Worm (Caenorhabditis elegans): ENCODE results near the gene F57H12.6.

Gene F57H12.6

ce11 chrIV:7983728-7984346 lies 7.7 kb upstream of the F57H12.6 start (continued):
- TF ChIP-seq ceh-88 (GFP tag; IDR thresholded peaks at IDR 0.05): no peak
- TF ChIP-seq lin-35 (GFP tag; optimal IDR thresholded peaks at IDR 0.05): no peak
- no peak for TF ChIP-seq dpl-1 (GFP tag; optimal IDR thresholded peaks at IDR 0.05)
- TF ChIP-seq nhr-85 (tag): peak; percentile 26
- peak; percentile 50 for TF ChIP-seq aly-2 (tag; optimal IDR thresholded peaks at IDR 0.05)
- no peak for TF ChIP-seq egl-13 (tag; optimal IDR thresholded peaks at IDR 0.05)
- TF ChIP-seq blmp-1 (tag; optimal IDR thresholded peaks at IDR 0.05): no peak
- no peak for TF ChIP-seq ceh-8 (GFP tag; optimal IDR thresholded peaks at IDR 0.05)
- TF ChIP-seq xbp-1 (tag; optimal IDR thresholded peaks at IDR 0.05): no peak
- no peak for TF ChIP-seq skn-1 (tag; optimal IDR thresholded peaks at IDR 0.05)
- TF ChIP-seq ceh-63 (GFP tag; optimal IDR thresholded peaks at IDR 0.05): no peak
- no peak for TF ChIP-seq tlp-1 (tag; optimal IDR thresholded peaks at IDR 0.05)
- TF ChIP-seq nhr-47 (tag; optimal IDR thresholded peaks at IDR 0.05): no peak
- no peak for TF ChIP-seq nhr-77 (tag; optimal IDR thresholded peaks at IDR 0.05)
- no peak for TF ChIP-seq lin-15B (tag; optimal IDR thresholded peaks at IDR 0.05)
- no peak for TF ChIP-seq ces-1 (GFP tag; optimal IDR thresholded peaks at IDR 0.05)

DNA sequence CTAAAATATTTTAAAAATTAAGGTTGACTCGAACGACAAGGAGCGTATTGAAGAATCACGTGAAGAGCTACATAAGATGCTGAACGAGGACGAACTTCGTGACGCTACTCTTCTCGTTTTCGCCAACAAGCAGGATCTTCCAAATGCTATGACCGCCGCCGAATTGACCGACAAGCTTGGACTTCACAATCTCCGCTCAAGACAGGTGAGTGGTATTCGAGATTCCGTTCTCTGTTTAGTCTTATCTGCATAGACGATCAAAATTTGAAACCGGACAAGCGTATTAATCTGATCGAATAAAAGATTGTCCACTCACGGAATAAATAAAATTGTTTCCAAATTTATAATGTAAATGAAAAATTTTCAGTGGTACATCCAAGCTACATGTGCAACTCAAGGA lies 6.9 kb upstream of the F57H12.6 start:
- TF ChIP-seq nhr-85 (tag): peak; percentile 78
- TF ChIP-seq zip-4 (GFP tag; optimal IDR thresholded peaks at IDR 0.05): no peak
- TF ChIP-seq lin-14 (GFP tag; optimal IDR thresholded peaks at IDR 0.05): peak; percentile 17

DNA sequence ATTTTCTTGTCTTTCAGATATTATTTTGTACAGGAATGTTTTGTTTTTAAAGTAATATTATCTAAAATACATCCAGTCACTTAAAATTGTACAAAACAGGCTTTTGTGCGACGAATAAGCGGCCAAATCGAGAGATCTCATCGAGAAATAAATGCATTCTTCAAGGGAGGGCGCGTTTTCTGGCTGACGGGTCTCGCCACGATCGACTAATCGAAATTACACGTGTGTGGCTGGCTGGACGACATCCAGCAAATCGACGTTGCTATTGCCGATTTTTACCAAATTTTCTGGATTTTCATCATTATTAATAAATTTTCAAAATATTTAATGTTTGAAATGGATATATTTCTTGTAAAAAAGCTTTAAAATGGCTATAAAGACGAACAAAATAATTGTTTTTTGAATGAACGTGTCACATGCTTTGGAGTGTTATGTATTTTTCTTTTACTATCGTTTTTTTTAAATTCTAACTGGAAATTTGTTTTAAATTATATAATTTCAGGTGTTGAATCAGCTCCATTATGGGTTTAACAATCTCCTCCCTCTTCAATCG lies 6.0 kb upstream of the F57H12.6 start, which contains the start of gene arf-5:
arf-5 (plus strand) TSS at position 503 of the 553 bp plus-strand sequence.
- TF ChIP-seq fkh-10 (GFP tag; optimal IDR thresholded peaks at IDR 0.05) (no peak), ces-1 (GFP tag; optimal IDR thresholded peaks at IDR 0.05) (no peak), mep-1 (tag; optimal IDR thresholded peaks at IDR 0.05) (no peak), ceh-88 (GFP tag; IDR thresholded peaks at IDR 0.05) (no peak), lin-35 (GFP tag; optimal IDR thresholded peaks at IDR 0.05) (peak; percentile 36 to 51), ceh-8 (GFP tag; optimal IDR thresholded peaks at IDR 0.05) (no peak), ztf-4 (tag; optimal IDR thresholded peaks at IDR 0.05) (no peak), C16A3.4 (tag; optimal IDR thresholded peaks at IDR 0.05) (no peak), dpl-1 (GFP tag; optimal IDR thresholded peaks at IDR 0.05) (peak in 2 of 3 experiments; percentile 11 to 42), nhr-28 (tag; optimal IDR thresholded peaks at IDR 0.05) (no peak), pqm-1 (tag; optimal IDR thresholded peaks at IDR 0.05) (no peak), lsy-2 (tag; optimal IDR thresholded peaks at IDR 0.05) (peak; percentile 34 to 55), C04F5.9 (tag; optimal IDR thresholded peaks at IDR 0.05) (no peak), ceh-82 (tag; optimal IDR thresholded peaks at IDR 0.05) (peak in 1 of 3 experiments; percentile 25), nhr-47 (tag; optimal IDR thresholded peaks at IDR 0.05) (peak; percentile 1), nhr-77 (tag; optimal IDR thresholded peaks at IDR 0.05) (no peak), zag-1 (tag; optimal IDR thresholded peaks at IDR 0.05) (no peak), irx-1 (tag; optimal IDR thresholded peaks at IDR 0.05) (no peak), swsn-7 (tag; optimal IDR thresholded peaks at IDR 0.05) (no peak), egl-13 (tag; optimal IDR thresholded peaks at IDR 0.05) (no peak), efl-1 (optimal IDR thresholded peaks at IDR 0.05) (peak; percentile 27 to 32), efl-1 (GFP tag; optimal IDR thresholded peaks at IDR 0.05 in 1 of 2) (peak; percentile 32 to 37), skn-1 (tag; optimal IDR thresholded peaks at IDR 0.05) (no peak), efl-3 (GFP tag; optimal IDR thresholded peaks at IDR 0.05) (no peak), unc-98 (GFP tag; IDR thresholded peaks at IDR 0.05) (no peak), tlp-1 (tag; optimal IDR thresholded peaks at IDR 0.05) (no peak), egl-27 (tag; optimal IDR thresholded peaks at IDR 0.05) (no peak), ceh-90 (tag; optimal IDR thresholded peaks at IDR 0.05) (no peak), elt-3 (tag; optimal IDR thresholded peaks at IDR 0.05) (peak in 1 of 6 experiments; percentile 3), unc-62 (GFP tag; optimal IDR thresholded peaks at IDR 0.05) (no peak), fkh-4 (tag; optimal IDR thresholded peaks at IDR 0.05; ENCODE audit: borderline replicate concordance) (no peak), nhr-19 (GFP tag; conservative IDR thresholded peaks at IDR 0.05) (no peak), Y116A8C.19 (tag; optimal IDR thresholded peaks at IDR 0.05; ENCODE audit: borderline replicate concordance) (no peak), vab-15 (tag; optimal IDR thresholded peaks at IDR 0.05) (no peak), F16B12.6 (tag; optimal IDR thresholded peaks at IDR 0.05) (no peak), ceh-63 (GFP tag; optimal IDR thresholded peaks at IDR 0.05) (no peak), ama-1 (optimal IDR thresholded peaks at IDR 0.05) (no peak), lin-39 (tag; optimal IDR thresholded peaks at IDR 0.05) (no peak), ztf-11 (tag; optimal IDR thresholded peaks at IDR 0.05) (no peak), xbp-1 (tag; optimal IDR thresholded peaks at IDR 0.05) (peak; percentile 42), C34B4.2 (tag; optimal IDR thresholded peaks at IDR 0.05) (no peak)

Data from whole organism, L1 larva.